Fruit fly (Drosophila melanogaster) whole organism: ENCODE measurements around the gene CG33725.

ENCODE experiments used
- CG8478 ChIP-seq: fragments of >200 bp; optimal IDR thresholded peaks from 2 replicates; lab custom pipeline; 2018; ENCODE audit warnings: inconsistent platforms
- Dll ChIP-seq: fragments of >200 bp; optimal IDR thresholded peaks from 2 replicates; lab custom pipeline; 2017
- EcR ChIP-seq, 2 experiments: fragments of >200 bp; optimal IDR thresholded peaks; 2 replicates each; lab custom pipeline; 2017; ENCODE audit warnings: missing biosample characterization in 2 of 2, missing genetic modification characterization in 2 of 2, missing genetic modification reagents in 2 of 2
- pan ChIP-seq: fragments of >200 bp; optimal IDR thresholded peaks from 2 replicates; lab custom pipeline; 2017
- psq ChIP-seq: fragments of >200 bp; optimal IDR thresholded peaks from 2 replicates; lab custom pipeline; 2017

- no peak for TF ChIP-seq pan (lab: Kevin White, UChicago)
- no peak for TF ChIP-seq psq (lab: Kevin White, UChicago)
- no peak for TF ChIP-seq CG8478 (lab: Kevin White, UChicago)
- TF ChIP-seq EcR (GFP tag; optimal IDR thresholded peaks at IDR 0.05; lab: Kevin White, UChicago): no peak
- TF ChIP-seq Dll (lab: Kevin White, UChicago): no peak
Measured at dm6 chr3L:12465229-12465628, 17.2 kb upstream of the CG33725 start.
